Worm (Caenorhabditis elegans): ENCODE results near the gene ttr-52.
"Not testable (repeated sequence)": the region's sequence is repeated elsewhere in the genome, so short reads cannot be mapped to it uniquely, and the experiment has no call there.

The ttr-52 gene

DNA sequence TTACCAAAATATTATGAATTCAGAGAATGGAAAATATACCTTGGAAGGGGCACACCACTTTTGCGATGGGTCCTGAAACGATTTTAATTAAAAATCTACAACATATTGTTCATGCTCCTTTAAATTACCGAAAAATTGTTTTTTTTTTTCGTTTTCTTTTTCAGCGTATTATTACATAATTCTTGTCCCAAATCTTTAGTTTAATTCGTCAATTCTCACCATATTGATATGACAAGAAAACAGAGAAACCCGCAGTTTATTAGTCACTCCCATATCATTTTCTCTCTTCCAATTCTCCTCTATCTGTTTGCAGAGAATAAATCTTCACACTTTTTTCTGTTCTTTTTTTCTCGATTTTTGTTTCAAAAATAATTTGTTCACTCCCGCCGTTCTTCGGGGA lies 9.3 kb upstream of the ttr-52 start, which contains the start of gene F11F1.1:
TSS of gene F11F1.1 (plus strand) at position 301 of the 400 bp plus-strand sequence.
- TF ChIP-seq B0035.1 (tag; optimal IDR thresholded peaks at IDR 0.05) (no peak), gei-17 (GFP tag; optimal IDR thresholded peaks at IDR 0.05) (no peak), akir-1 (GFP tag; optimal IDR thresholded peaks at IDR 0.05) (no peak), ceh-58 (GFP tag; IDR thresholded peaks at IDR 0.05) (no peak), tbp1 (GFP tag; optimal IDR thresholded peaks at IDR 0.05) (no peak), cebp-2 (GFP tag; IDR thresholded peaks at IDR 0.05) (no peak), snpc-4 (GFP tag; optimal IDR thresholded peaks at IDR 0.05) (no peak), snpc-4 (tag; optimal IDR thresholded peaks at IDR 0.05) (no peak), snpc-1.3 (tag; optimal IDR thresholded peaks at IDR 0.05; ENCODE audit: insufficient read depth) (no peak), ztf-18 (tag; optimal IDR thresholded peaks at IDR 0.05) (no peak), lin-40 (tag; optimal IDR thresholded peaks at IDR 0.05) (no peak), ceh-27 (GFP tag; optimal IDR thresholded peaks at IDR 0.05) (no peak), F10E7.11 (tag; optimal IDR thresholded peaks at IDR 0.05) (no peak), hmg-20 (GFP tag; IDR thresholded peaks at IDR 0.05) (no peak)

DNA sequence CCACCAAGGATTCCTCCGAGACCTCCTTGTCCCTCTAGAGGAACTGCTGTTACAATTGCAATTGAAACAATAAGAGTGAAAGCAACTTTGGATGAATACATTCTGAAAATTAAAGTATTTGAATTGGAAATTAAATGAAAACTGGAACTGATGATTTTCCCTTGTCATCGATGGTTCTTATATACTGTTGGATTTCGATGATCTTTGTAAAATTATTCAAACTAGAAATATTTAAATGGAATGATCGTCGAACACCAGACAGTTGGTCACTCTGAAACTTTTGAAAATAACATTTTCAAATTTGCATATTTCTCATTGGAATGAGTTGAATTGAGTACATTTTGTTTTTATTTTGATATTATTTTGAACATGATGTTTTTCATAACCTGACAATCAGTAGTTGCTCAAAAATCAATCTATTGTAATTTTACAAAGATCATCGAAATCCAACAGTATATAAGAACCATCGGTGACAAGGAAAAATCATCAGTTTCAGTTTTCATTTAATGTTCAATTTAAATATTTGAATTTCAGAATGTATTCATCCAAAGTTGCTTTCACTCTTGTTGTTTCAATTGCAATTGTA lies 2.8 kb upstream of the ttr-52 start, which contains the start of the genes srlf-9 and srlf-10:
TSS of gene srlf-9 (minus strand) at position 101 of the 586 bp plus-strand sequence.
TSS of gene srlf-10 (plus strand) at position 536 of the 586 bp plus-strand sequence.
- not testable (repeated sequence) for TF ChIP-seq nfya-1 (tag; optimal IDR thresholded peaks at IDR 0.05; ENCODE audit: borderline replicate concordance, insufficient read depth); repo-1 (tag; optimal IDR thresholded peaks at IDR 0.05); B0019.2 (GFP tag; conservative IDR thresholded peaks at IDR 0.05)

DNA sequence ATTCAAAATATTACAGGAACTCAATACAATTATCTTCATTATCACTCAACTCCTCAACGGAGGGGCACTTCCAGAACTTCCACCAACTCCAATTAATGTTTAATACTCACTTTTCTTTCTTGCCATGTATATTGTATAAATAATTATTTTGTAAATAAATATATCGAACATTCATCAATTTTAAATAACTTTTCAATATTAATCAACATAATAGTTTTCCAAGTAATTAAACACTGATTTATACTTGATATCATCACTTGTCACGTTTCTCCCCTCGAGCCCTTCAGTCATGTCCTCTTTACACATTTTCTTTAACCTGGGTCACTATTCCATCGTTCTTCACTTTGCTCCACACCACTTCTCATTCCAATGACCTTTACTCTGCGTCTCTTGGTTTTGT lies 1.6 kb upstream of the ttr-52 start, which contains the start of gene mig-18:
TSS of gene mig-18 (plus strand) at position 301 of the 400 bp plus-strand sequence.
- no peak for TF ChIP-seq rcor-1 (GFP tag; IDR thresholded peaks at IDR 0.05)
- TF ChIP-seq gei-17 (GFP tag; optimal IDR thresholded peaks at IDR 0.05) = no peak
- no peak for TF ChIP-seq ceh-58 (GFP tag; IDR thresholded peaks at IDR 0.05)
- no peak for TF ChIP-seq B0261.1 (tag; optimal IDR thresholded peaks at IDR 0.05)
- TF ChIP-seq B0019.2 (GFP tag; conservative IDR thresholded peaks at IDR 0.05) = no peak
- TF ChIP-seq F33H1.4 (GFP tag; IDR thresholded peaks at IDR 0.05) = no peak
- TF ChIP-seq attf-3 (GFP tag; conservative IDR thresholded peaks at IDR 0.05) = no peak
- TF ChIP-seq Y95B8A.8 (GFP tag; IDR thresholded peaks at IDR 0.05) = no peak
- no peak for TF ChIP-seq somi-1 (GFP tag; optimal IDR thresholded peaks at IDR 0.05)

DNA sequence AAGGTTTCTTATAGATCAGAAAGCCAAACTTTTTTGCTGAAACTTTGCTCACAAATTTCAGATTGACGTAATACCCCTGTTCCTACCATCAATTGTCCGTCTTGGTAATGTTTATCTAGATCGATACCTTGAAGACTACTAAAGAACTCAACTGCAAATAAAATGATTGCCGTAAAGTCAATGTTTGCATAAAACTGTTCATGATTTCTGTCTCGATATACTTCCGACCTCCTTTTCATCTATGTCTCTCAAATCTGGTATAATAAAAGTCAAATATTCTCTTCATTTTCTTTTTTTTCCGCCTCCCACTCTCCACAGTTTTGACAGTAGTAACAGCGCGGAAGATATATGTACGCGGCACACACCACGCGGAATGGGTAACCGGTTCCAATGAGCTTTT lies 986 bp downstream of the ttr-52 start, which contains the start of gene nas-1:
TSS of gene nas-1 (plus strand) at position 301 of the 400 bp plus-strand sequence.
- TF ChIP-seq ets-4 (GFP tag; optimal IDR thresholded peaks at IDR 0.05) = no peak
- no peak for TF ChIP-seq egl-18 (GFP tag; IDR thresholded peaks at IDR 0.05)
- TF ChIP-seq hrde-1 (tag; optimal IDR thresholded peaks at IDR 0.05; ENCODE audit: borderline replicate concordance) = no peak
- no peak for TF ChIP-seq Y67H2A.10 (GFP tag; conservative IDR thresholded peaks at IDR 0.05)
- no peak for TF ChIP-seq ztf-6 (GFP tag; IDR thresholded peaks at IDR 0.05)
- no peak for TF ChIP-seq K11D2.4 (GFP tag; IDR thresholded peaks at IDR 0.05)
- no peak for TF ChIP-seq dox-1 (GFP tag; IDR thresholded peaks at IDR 0.05)
- no peak for TF ChIP-seq nhr-179 (tag; optimal IDR thresholded peaks at IDR 0.05)
- no peak for TF ChIP-seq dpff-1 (tag; optimal IDR thresholded peaks at IDR 0.05)
- TF ChIP-seq bed-2 (GFP tag; IDR thresholded peaks at IDR 0.05) = no peak
- TF ChIP-seq nhr-80 (tag; optimal IDR thresholded peaks at IDR 0.05) = no peak
- TF ChIP-seq mxl-1 (tag; optimal IDR thresholded peaks at IDR 0.05) = no peak
- TF ChIP-seq ceh-40 (GFP tag; IDR thresholded peaks at IDR 0.05) = no peak

All from whole organism, young adult.